Fruit fly (Drosophila melanogaster): ENCODE data around the gene CG10903.
"Not testable (repeated sequence)": the region's sequence is repeated elsewhere in the genome, so short reads cannot be mapped to it uniquely, and the experiment has no call there.

The CG10903 gene

dm6 chr3R:8049373-8049772 is 19.2 kb downstream of the CG10903 start, which contains the start of gene CG43061:
CG43061 (plus strand) TSS chr3R:8049673.
- TF ChIP-seq CG7045 (GFP tag; optimal IDR thresholded peaks at IDR 0.05); Clk (GFP tag; optimal IDR thresholded peaks at IDR 0.05); cnc (optimal IDR thresholded peaks at IDR 0.05): not testable (repeated sequence)

dm6 chr3R:8058984-8059383 is 28.8 kb downstream of the CG10903 start, which contains the start of gene mAChR-B:
mAChR-B (plus strand) TSS chr3R:8059284.
- TF ChIP-seq Mnt (GFP tag; optimal IDR thresholded peaks at IDR 0.05) (no peak), CG7045 (GFP tag; optimal IDR thresholded peaks at IDR 0.05) (no peak), CG5204 (GFP tag; optimal IDR thresholded peaks at IDR 0.05) (no peak), CG12768 (GFP tag; optimal IDR thresholded peaks at IDR 0.05) (no peak), CG33017 (tag; optimal IDR thresholded peaks at IDR 0.05) (no peak), bab1 (GFP tag; optimal IDR thresholded peaks at IDR 0.05) (no peak), CG11617 (GFP tag; optimal IDR thresholded peaks at IDR 0.05) (no peak)

dm6 chr3R:8072635-8073034 is 42.4 kb downstream of the CG10903 start:
- TF ChIP-seq CG12768 (GFP tag; optimal IDR thresholded peaks at IDR 0.05) = no peak
- no peak for TF ChIP-seq tj (GFP tag; optimal IDR thresholded peaks at IDR 0.05)
- TF ChIP-seq toe (GFP tag; optimal IDR thresholded peaks at IDR 0.05) = no peak
- TF ChIP-seq CG11617 (GFP tag; optimal IDR thresholded peaks at IDR 0.05) = no peak
- no peak for TF ChIP-seq CG33017 (tag; optimal IDR thresholded peaks at IDR 0.05)
- no peak for TF ChIP-seq Clk (GFP tag; optimal IDR thresholded peaks at IDR 0.05)
- TF ChIP-seq cnc (optimal IDR thresholded peaks at IDR 0.05) = no peak
- no peak for TF ChIP-seq CG5204 (GFP tag; optimal IDR thresholded peaks at IDR 0.05)
- TF ChIP-seq kay (GFP tag; ENCODE audit: borderline replicate concordance) = no peak
- TF ChIP-seq ovo (GFP tag; optimal IDR thresholded peaks at IDR 0.05) = no peak
- no peak for TF ChIP-seq bab1 (GFP tag; optimal IDR thresholded peaks at IDR 0.05)
- TF ChIP-seq CG7045 (GFP tag; optimal IDR thresholded peaks at IDR 0.05) = no peak
- TF ChIP-seq pad (GFP tag; optimal IDR thresholded peaks at IDR 0.05) = no peak
- no peak for TF ChIP-seq cic (GFP tag; optimal IDR thresholded peaks at IDR 0.05)
- no peak for TF ChIP-seq CG7101 (tag; optimal IDR thresholded peaks at IDR 0.05)
- no peak for TF ChIP-seq CG1620 (GFP tag; optimal IDR thresholded peaks at IDR 0.05)
- no peak for TF ChIP-seq CG14711 (tag; optimal IDR thresholded peaks at IDR 0.05)
- no peak for TF ChIP-seq Crg-1 (GFP tag; optimal IDR thresholded peaks at IDR 0.05)
- TF ChIP-seq Hr96 (GFP tag; optimal IDR thresholded peaks at IDR 0.05) = no peak
- TF ChIP-seq Mnt (GFP tag; optimal IDR thresholded peaks at IDR 0.05) = no peak

Measured in whole organism, adult.